Worm (Caenorhabditis elegans) whole organism, L4 larva: ENCODE results near the gene srsx-14.

Experiments used
- F49E8.2 ChIP-seq: sonication (generic microtip); optimal IDR thresholded peaks from 2 replicates; lab custom pipeline; 2016; ENCODE audit warnings: missing compliant biosample characterization, mild to moderate bottlenecking, missing genetic modification characterization, borderline replicate concordance
- Y48G9A.11 ChIP-seq: fragments of 200-800 bp; sonication (Bioruptor generic); IDR thresholded peaks from 2 replicates; pipeline ENCODE4 v1.3.6; 2022; ENCODE audit warnings: missing genetic modification reagents, missing genetic modification characterization, missing compliant biosample characterization
- ZK337.2 ChIP-seq: fragments of 200-800 bp; sonication (Bioruptor generic); IDR thresholded peaks from 2 replicates; pipeline ENCODE4 v1.3.6; 2022; ENCODE audit warnings: missing genetic modification reagents, missing genetic modification characterization, missing compliant biosample characterization
- aly-2 ChIP-seq: sonication (generic microtip); optimal IDR thresholded peaks from 2 replicates; lab custom pipeline; 2018; ENCODE audit warnings: missing biosample characterization, missing genetic modification characterization
- ceh-20 ChIP-seq: fragments of 200-800 bp; sonication (Bioruptor generic); IDR thresholded peaks from 2 replicates; pipeline ENCODE4 v1.3.6; 2022; ENCODE audit warnings: missing genetic modification reagents, missing genetic modification characterization, missing compliant biosample characterization
- ctbp-1 ChIP-seq: fragments of 200-800 bp; sonication (Bioruptor generic); IDR thresholded peaks from 2 replicates; pipeline ENCODE4 v1.3.6; 2022; ENCODE audit warnings: missing genetic modification reagents, missing genetic modification characterization, missing compliant biosample characterization
- daf-16 ChIP-seq, 3 experiments: sonication (generic microtip); optimal IDR thresholded peaks; 2 replicates each; lab custom pipeline; 2016 to 2017; ENCODE audit warnings: missing genetic modification characterization in 3 of 3, missing genetic modification reagents in 3 of 3, mild to moderate bottlenecking in 2 of 3, missing compliant biosample characterization in 2 of 3, missing biosample characterization in 1 of 3, moderate library complexity in 1 of 3
- dmd-6 ChIP-seq: fragments of 200-800 bp; sonication (Bioruptor generic); IDR thresholded peaks from 2 replicates; pipeline ENCODE4 v1.3.6; 2022; ENCODE audit warnings: missing genetic modification reagents, missing genetic modification characterization, missing compliant biosample characterization
- dmd-9 ChIP-seq: fragments of 200-800 bp; sonication (Bioruptor generic); IDR thresholded peaks from 2 replicates; pipeline ENCODE4 v1.3.6; 2022; ENCODE audit warnings: missing genetic modification reagents, missing genetic modification characterization, missing compliant biosample characterization
- dpl-1 ChIP-seq: fragments of 150-350 bp; optimal IDR thresholded peaks from 2 replicates; lab custom pipeline; 2014; ENCODE audit warnings: missing biosample characterization, missing genetic modification reagents, missing genetic modification characterization
- duxl-1 ChIP-seq: sonication (generic microtip); optimal IDR thresholded peaks from 2 replicates; lab custom pipeline; 2016; ENCODE audit warnings: mild to moderate bottlenecking, missing genetic modification characterization, moderate library complexity, missing compliant biosample characterization; ENCODE audit not compliant: poor library complexity
- dve-1 ChIP-seq: sonication (generic microtip); optimal IDR thresholded peaks from 2 replicates; lab custom pipeline; 2017; ENCODE audit warnings: antibody characterized with exemption, mild to moderate bottlenecking, missing genetic modification characterization, missing compliant biosample characterization; ENCODE audit not compliant: insufficient read depth
- hif-1 ChIP-seq, 2 experiments: sonication (generic microtip); optimal IDR thresholded peaks; 2 replicates each; lab custom pipeline; 2016 to 2017; ENCODE audit warnings: missing compliant biosample characterization in 2 of 2, missing genetic modification characterization in 2 of 2, missing genetic modification reagents in 2 of 2, missing genotype in 2 of 2, mild to moderate bottlenecking in 1 of 2
- hlh-11 ChIP-seq: fragments of 200-800 bp; sonication (Bioruptor generic); optimal IDR thresholded peaks from 2 replicates; lab custom pipeline; 2018; ENCODE audit warnings: mild to moderate bottlenecking, missing genetic modification characterization, missing compliant biosample characterization
- hlh-30 ChIP-seq: sonication (generic microtip); optimal IDR thresholded peaks from 2 replicates; lab custom pipeline; 2017; ENCODE audit warnings: antibody characterized with exemption, mild to moderate bottlenecking, missing genetic modification characterization, missing compliant biosample characterization; ENCODE audit not compliant: insufficient read depth
- hmg-1.1 ChIP-seq: fragments of 200-800 bp; sonication (Bioruptor generic); IDR thresholded peaks from 2 replicates; pipeline ENCODE4 v1.3.6; 2022; ENCODE audit warnings: missing genetic modification reagents, missing genetic modification characterization, missing compliant biosample characterization
- lin-38 ChIP-seq: fragments of 200-800 bp; sonication (Bioruptor generic); IDR thresholded peaks from 2 replicates; pipeline ENCODE4 v1.3.6; 2022; ENCODE audit warnings: missing genetic modification reagents, missing genetic modification characterization, missing compliant biosample characterization
- lsy-2 ChIP-seq, 2 experiments: fragments of 150-350 bp in 1 of 2; sonication (generic microtip) in 1 of 2; optimal IDR thresholded peaks; 2 replicates each; lab custom pipeline; 2014 to 2017; ENCODE audit warnings: missing biosample characterization in 2 of 2, missing genetic modification characterization in 2 of 2
- madf-5 ChIP-seq, 2 experiments: fragments of 200-800 bp; sonication (Bioruptor generic); IDR thresholded peaks; 2 replicates each; pipeline ENCODE4 v1.3.6; 2022; ENCODE audit warnings: missing compliant biosample characterization in 2 of 2, missing genetic modification characterization in 2 of 2
- mdl-1 ChIP-seq, 2 experiments: fragments of 150-350 bp in 1 of 2; sonication (generic microtip) in 1 of 2; optimal IDR thresholded peaks; 2 replicates each; lab custom pipeline; 2014 to 2017; ENCODE audit warnings: missing biosample characterization in 2 of 2, missing genetic modification characterization in 2 of 2
- mep-1 ChIP-seq: fragments of 150-350 bp; sonication (generic microtip); optimal IDR thresholded peaks from 3 replicates; lab custom pipeline; 2014; ENCODE audit warnings: missing biosample characterization, missing genetic modification characterization
- mxl-2 ChIP-seq: fragments of 200-800 bp; sonication (Bioruptor generic); conservative IDR thresholded peaks from 2 replicates; pipeline ENCODE4 v1.3.6; 2022; ENCODE audit warnings: missing genetic modification reagents, missing genetic modification characterization, missing compliant biosample characterization
- mxl-3 ChIP-seq: fragments of 200-800 bp; sonication (Bioruptor generic); optimal IDR thresholded peaks from 2 replicates; lab custom pipeline; 2018; ENCODE audit warnings: mild to moderate bottlenecking, missing genetic modification characterization, missing compliant biosample characterization
- nhr-11 ChIP-seq: fragments of 150-350 bp; optimal IDR thresholded peaks from 2 replicates; lab custom pipeline; 2014; ENCODE audit warnings: missing biosample characterization, missing genetic modification characterization
- nhr-25 ChIP-seq: sonication (generic microtip); optimal IDR thresholded peaks from 2 replicates; lab custom pipeline; 2017; ENCODE audit warnings: missing genetic modification characterization, mild to moderate bottlenecking, missing compliant biosample characterization, antibody characterized with exemption, moderate library complexity, borderline replicate concordance; ENCODE audit not compliant: insufficient read depth
- nhr-28 ChIP-seq: fragments of 150-350 bp; optimal IDR thresholded peaks from 2 replicates; lab custom pipeline; 2014; ENCODE audit warnings: missing biosample characterization, missing genetic modification characterization
- nhr-6 ChIP-seq: fragments of 150-350 bp; optimal IDR thresholded peaks from 2 replicates; lab custom pipeline; 2014; ENCODE audit warnings: missing biosample characterization, missing genetic modification characterization
- nhr-76 ChIP-seq: fragments of 150-350 bp; optimal IDR thresholded peaks from 2 replicates; lab custom pipeline; 2014; ENCODE audit warnings: missing biosample characterization, missing genetic modification characterization
- nhr-77 ChIP-seq: fragments of 150-350 bp; optimal IDR thresholded peaks from 2 replicates; lab custom pipeline; 2014; ENCODE audit warnings: missing biosample characterization, missing genetic modification characterization
- pha-4 ChIP-seq, 2 experiments: fragments of 150-350 bp in 1 of 2; fragments of 200-800 bp in 1 of 2; sonication (Bioruptor generic) in 1 of 2; IDR thresholded peaks in 1 of 2; optimal IDR thresholded peaks in 1 of 2; 2 replicates each; pipeline versions ENCODE4 v1.3.6 to Lab custom; 2014 to 2022; ENCODE audit warnings: missing genetic modification characterization in 2 of 2, missing genetic modification reagents in 2 of 2, missing biosample characterization in 1 of 2, missing compliant biosample characterization in 1 of 2
- php-3 ChIP-seq: fragments of 200-800 bp; sonication (Bioruptor generic); IDR thresholded peaks from 2 replicates; pipeline ENCODE4 v1.3.6; 2022; ENCODE audit warnings: missing genetic modification reagents, missing genetic modification characterization, missing compliant biosample characterization
- pqm-1 ChIP-seq: sonication (generic microtip); optimal IDR thresholded peaks from 2 replicates; lab custom pipeline; 2017; ENCODE audit warnings: missing biosample characterization, missing genetic modification characterization
- rbr-2 ChIP-seq: sonication (generic microtip); optimal IDR thresholded peaks from 2 replicates; lab custom pipeline; 2016; ENCODE audit warnings: missing genotype, missing genetic modification characterization, missing compliant biosample characterization
- tra-1 ChIP-seq: fragments of 200-800 bp; sonication (Bioruptor generic); IDR thresholded peaks from 2 replicates; pipeline ENCODE4 v1.3.6; 2022; ENCODE audit warnings: missing genetic modification reagents, missing genetic modification characterization, missing compliant biosample characterization
- unc-130 ChIP-seq: sonication (generic microtip); optimal IDR thresholded peaks from 2 replicates; lab custom pipeline; 2016; ENCODE audit warnings: missing genetic modification reagents, missing genetic modification characterization, missing compliant biosample characterization
- unc-62 ChIP-seq, 3 experiments: fragments of 150-350 bp in 1 of 3; sonication (generic microtip); optimal IDR thresholded peaks in 2 of 3; peaks in 1 of 3; 1 replicate in 1 of 3; 2 replicates in 2 of 3; lab custom pipeline; 2014 to 2017; ENCODE audit warnings: missing biosample characterization in 3 of 3, missing genetic modification characterization in 3 of 3, missing genetic modification reagents in 3 of 3, missing genotype in 1 of 3
- vab-7 ChIP-seq: fragments of 200-800 bp; sonication (Bioruptor generic); IDR thresholded peaks from 2 replicates; pipeline ENCODE4 v1.3.6; 2022; ENCODE audit warnings: missing genetic modification reagents, missing genetic modification characterization, missing compliant biosample characterization
- zfp-2 ChIP-seq: sonication (generic microtip); optimal IDR thresholded peaks from 2 replicates; lab custom pipeline; 2016; ENCODE audit warnings: mild to moderate bottlenecking, missing genetic modification characterization, missing compliant biosample characterization
- ztf-11 ChIP-seq: fragments of 150-350 bp; optimal IDR thresholded peaks from 2 replicates; lab custom pipeline; 2014; ENCODE audit warnings: missing biosample characterization, missing genetic modification characterization
- ztf-7 ChIP-seq: fragments of 150-350 bp; optimal IDR thresholded peaks from 2 replicates; lab custom pipeline; 2014; ENCODE audit warnings: missing biosample characterization, missing genetic modification characterization

The srsx-14 gene

ce11 chrIV:5669459-5669858 lies 42.5 kb upstream of the srsx-14 start, which contains the start of gene T19E7.6:
Gene T19E7.6 (minus strand): TSS chrIV:5669503.
- TF ChIP-seq unc-62 (GFP tag; optimal IDR thresholded peaks at IDR 0.05 in 1 of 2; lab: Kevin White, UChicago): no peak
- TF ChIP-seq unc-62 (tag; optimal IDR thresholded peaks at IDR 0.05; lab: Kevin White, UChicago): no peak
- TF ChIP-seq hlh-30: no peak
- no peak for TF ChIP-seq daf-16 (GFP tag; optimal IDR thresholded peaks at IDR 0.05; lab: Kevin White, UChicago)
- TF ChIP-seq daf-16 (tag; optimal IDR thresholded peaks at IDR 0.05; lab: Kevin White, UChicago): peak; percentile 89
- TF ChIP-seq ZK337.2 (GFP tag; lab: Robert Waterston, UW): no peak
- TF ChIP-seq rbr-2 (tag; lab: Kevin White, UChicago): no peak
- TF ChIP-seq F49E8.2 (tag; lab: Kevin White, UChicago): no peak
- TF ChIP-seq lin-38 (GFP tag; lab: Robert Waterston, UW): no peak
- no peak for TF ChIP-seq pqm-1
- no peak for TF ChIP-seq nhr-76 (tag; lab: Kevin White, UChicago)
- TF ChIP-seq Y48G9A.11 (GFP tag; lab: Robert Waterston, UW): no peak
- peak; percentile 40 for TF ChIP-seq dve-1
- TF ChIP-seq unc-130 (GFP tag; lab: Kevin White, UChicago): no peak

- peak; percentile 15 for TF ChIP-seq duxl-1 (tag; lab: Kevin White, UChicago)
- peak; percentile 50 for TF ChIP-seq nhr-28 (tag; lab: Kevin White, UChicago)
- no peak for TF ChIP-seq tra-1 (GFP tag; lab: Robert Waterston, UW)
- TF ChIP-seq daf-16 (GFP tag; optimal IDR thresholded peaks at IDR 0.05; lab: Kevin White, UChicago): peak in 1 of 2 experiments; percentile 86
- peak; percentile 88 for TF ChIP-seq daf-16 (tag; optimal IDR thresholded peaks at IDR 0.05; lab: Kevin White, UChicago)
- 0 out of 4 replicates have a peak, but pooled peaks of 1 of the 2 experiments have one; percentile 16 for TF ChIP-seq madf-5 (GFP tag; IDR thresholded peaks at IDR 0.05; lab: Robert Waterston, UW)
- TF ChIP-seq hif-1 (tag; optimal IDR thresholded peaks at IDR 0.05; lab: Kevin White, UChicago): peak in 1 of 2 experiments; percentile 23
- peak in 1 of 2 experiments; percentile 57 for TF ChIP-seq mdl-1 (tag; optimal IDR thresholded peaks at IDR 0.05; lab: Kevin White, UChicago)
- peak; percentile 5 for TF ChIP-seq rbr-2 (tag; lab: Kevin White, UChicago)
- no peak for TF ChIP-seq aly-2 (tag; lab: Kevin White, UChicago)
- TF ChIP-seq mxl-2 (GFP tag; lab: Robert Waterston, UW): no peak
- peak in 1 of 2 experiments; percentile 62 for TF ChIP-seq lsy-2 (tag; optimal IDR thresholded peaks at IDR 0.05; lab: Kevin White, UChicago)
- no peak for TF ChIP-seq ztf-11 (tag; lab: Kevin White, UChicago)
- TF ChIP-seq nhr-77 (tag; lab: Kevin White, UChicago): peak; percentile 16
- peak; percentile 43 for TF ChIP-seq nhr-11 (tag; lab: Kevin White, UChicago)
- TF ChIP-seq ztf-7: peak; percentile 42
- peak; percentile 45 for TF ChIP-seq hlh-30
- peak; percentile 64 for TF ChIP-seq nhr-6 (tag; lab: Kevin White, UChicago)
- TF ChIP-seq mep-1 (tag; lab: Kevin White, UChicago): peak; percentile 57
- TF ChIP-seq zfp-2: no peak
- TF ChIP-seq dmd-9 (GFP tag; lab: Robert Waterston, UW): 0 out of 2 replicates have a peak, but pooled peaks have one; percentile 5
- 0 out of 2 replicates have a peak, but pooled peaks have one; percentile 17 for TF ChIP-seq ceh-20
- no peak for TF ChIP-seq nhr-25 (tag; lab: Kevin White, UChicago)
- 0 out of 2 replicates have a peak, but pooled peaks have one; percentile 16 for TF ChIP-seq vab-7 (GFP tag; lab: Robert Waterston, UW)
- TF ChIP-seq hlh-11 (tag; lab: Kevin White, UChicago): peak; percentile 76
- peak; percentile 40; the same call in 1 of the 2 replicates for TF ChIP-seq hmg-1.1
- peak; percentile 71 for TF ChIP-seq dve-1
- peak; percentile 16 for TF ChIP-seq mxl-3 (GFP tag; lab: Kevin White, UChicago)
- peak; percentile 11 for TF ChIP-seq dpl-1 (GFP tag; lab: Kevin White, UChicago)
- TF ChIP-seq ctbp-1 (GFP tag; lab: Robert Waterston, UW): 0 out of 2 replicates have a peak, but pooled peaks have one; percentile 19
- 0 out of 2 replicates have a peak, but pooled peaks have one; percentile 18 for TF ChIP-seq dmd-6 (GFP tag; lab: Robert Waterston, UW)
- TF ChIP-seq pha-4 (GFP tag; IDR thresholded peaks at IDR 0.05; lab: Robert Waterston, UW): no peak
- no peak for TF ChIP-seq pha-4 (tag; optimal IDR thresholded peaks at IDR 0.05; lab: Kevin White, UChicago)
- TF ChIP-seq php-3 (GFP tag; lab: Robert Waterston, UW): 0 out of 2 replicates have a peak, but pooled peaks have one; percentile 54
Measured at ce11 chrIV:5667191-5667590, 40.2 kb upstream of the srsx-14 start.
